Worm (Caenorhabditis elegans) whole organism, early embryonic: ENCODE measurements around the gene C46C11.4.

Source experiments
- aly-1 ChIP-seq: sonication (generic microtip); optimal IDR thresholded peaks from 2 replicates; lab custom pipeline; 2016; ENCODE audit warnings: missing genetic modification characterization, missing compliant biosample characterization
- ama-1 ChIP-seq: fragments of 150-350 bp; optimal IDR thresholded peaks from 2 replicates; lab custom pipeline; 2014
- hmbx-1 ChIP-seq: sonication (generic microtip); optimal IDR thresholded peaks from 2 replicates; lab custom pipeline; 2016; ENCODE audit warnings: mild to moderate bottlenecking, missing genetic modification characterization, missing compliant biosample characterization
- hnd-1 ChIP-seq: sonication (generic microtip); optimal IDR thresholded peaks from 2 replicates; lab custom pipeline; 2016; ENCODE audit warnings: missing genetic modification characterization, missing compliant biosample characterization
- pes-1 ChIP-seq: fragments of 200-800 bp; sonication (Bioruptor generic); IDR thresholded peaks from 2 replicates; pipeline ENCODE4 v1.3.6; 2022; ENCODE audit warnings: missing genetic modification reagents, missing genetic modification characterization, missing compliant biosample characterization

ce11 chrX:4636143-4636542, 10.9 kb downstream of the C46C11.4 start:
- no peak for TF ChIP-seq pes-1 (GFP tag; lab: Robert Waterston, UW)
- TF ChIP-seq hmbx-1 = no peak
- TF ChIP-seq hnd-1 = no peak
- TF ChIP-seq aly-1 (tag; lab: Kevin White, UChicago) = no peak
- TF ChIP-seq ama-1 (lab: Kevin White, UChicago) = no peak
